Fruit fly (Drosophila melanogaster): ENCODE results near the gene narya.

Gene narya

DNA sequence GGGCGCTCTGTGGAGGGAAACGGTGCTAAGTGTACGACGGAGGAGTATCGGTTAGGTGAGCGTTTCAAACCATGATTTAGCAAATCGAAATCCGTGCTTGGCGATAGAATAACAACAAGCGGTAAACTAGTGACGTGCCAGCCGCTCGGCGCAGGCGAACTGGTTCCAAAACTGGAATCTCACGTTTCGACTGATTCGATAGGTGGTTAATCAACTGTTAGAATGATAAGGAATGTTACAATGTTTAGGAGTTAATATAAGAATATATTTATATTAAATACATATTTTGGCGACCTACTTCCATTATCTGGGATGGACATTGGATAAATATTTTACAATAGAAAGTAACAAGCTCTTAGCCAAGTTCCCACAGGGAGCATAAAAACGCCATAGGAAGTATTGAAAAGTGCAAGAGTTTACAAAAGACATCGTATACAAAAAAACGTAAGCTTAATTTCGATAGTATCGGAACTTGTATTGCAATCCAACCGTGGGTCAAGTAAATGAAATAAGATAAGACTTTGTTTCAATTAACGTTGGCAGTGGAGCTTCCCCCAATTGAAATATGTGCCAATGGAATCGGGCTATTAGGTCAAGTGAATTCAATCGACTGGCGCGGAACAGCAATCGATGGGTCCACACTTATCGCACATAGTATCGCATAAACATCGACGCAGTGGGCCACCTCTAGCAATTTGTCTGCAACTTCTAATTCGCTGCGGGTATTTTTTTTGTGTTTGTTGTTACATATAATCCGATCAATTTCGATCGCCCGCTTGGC lies 20.2 kb downstream of the narya start, which contains the start of the genes ksh, CG14200 and Pfrx (continued):
- TF ChIP-seq Oaz (GFP tag; IDR thresholded peaks at IDR 0.05): no peak
- no peak for TF ChIP-seq PHDP (tag; optimal IDR thresholded peaks at IDR 0.05)
- TF ChIP-seq pho (GFP tag; optimal IDR thresholded peaks at IDR 0.05): peak; percentile 8
- peak; percentile 82 for TF ChIP-seq CG30020 (tag; optimal IDR thresholded peaks at IDR 0.05)
- no peak for TF ChIP-seq gcm (GFP tag; optimal IDR thresholded peaks at IDR 0.05)
- TF ChIP-seq B-H1 (GFP tag; IDR thresholded peaks at IDR 0.05): no peak
- no peak for TF ChIP-seq Mad (GFP tag; optimal IDR thresholded peaks at IDR 0.05)
- TF ChIP-seq CG13296 (GFP tag; optimal IDR thresholded peaks at IDR 0.05): no peak
- TF ChIP-seq CG10274 (GFP tag; optimal IDR thresholded peaks at IDR 0.05): no peak
- no peak for TF ChIP-seq otp (GFP tag; IDR thresholded peaks at IDR 0.05)
- TF ChIP-seq CG1529 (GFP tag; optimal IDR thresholded peaks at IDR 0.05): no peak
- 0 out of 3 replicates have a peak, but pooled peaks have one; percentile 14 for TF ChIP-seq ken (GFP tag; IDR thresholded peaks at IDR 0.05)
- no peak for TF ChIP-seq CG3726 (GFP tag; IDR thresholded peaks at IDR 0.05)
- TF ChIP-seq al (GFP tag; IDR thresholded peaks at IDR 0.05): peak; percentile 20; the same call in 1 of the 2 replicates
- TF ChIP-seq stwl (tag; optimal IDR thresholded peaks at IDR 0.05): no peak
- no peak for TF ChIP-seq Tbp (GFP tag; optimal IDR thresholded peaks at IDR 0.05)
- no peak for TF ChIP-seq CG6765 (GFP tag; optimal IDR thresholded peaks at IDR 0.05)
- peak; percentile 34 for TF ChIP-seq mam (GFP tag; optimal IDR thresholded peaks at IDR 0.05)
- no peak for TF ChIP-seq unpg (GFP tag; optimal IDR thresholded peaks at IDR 0.05)
- peak; percentile 7 for TF ChIP-seq CG9609 (GFP tag; optimal IDR thresholded peaks at IDR 0.05)
- TF ChIP-seq wor (GFP tag; IDR thresholded peaks at IDR 0.05): no peak
- TF ChIP-seq CG7271 (tag; optimal IDR thresholded peaks at IDR 0.05): no peak
- TF ChIP-seq CG4617 (GFP tag; optimal IDR thresholded peaks at IDR 0.05; ENCODE audit: borderline replicate concordance): no peak
- peak; percentile 85 for TF ChIP-seq CG14860 (GFP tag; IDR thresholded peaks at IDR 0.05; ENCODE audit: partially characterized antibody)
- TF ChIP-seq CG6683 (GFP tag; optimal IDR thresholded peaks at IDR 0.05): no peak
- no peak for TF ChIP-seq CG15479 (GFP tag; optimal IDR thresholded peaks at IDR 0.05)
- no peak for TF ChIP-seq CG8388 (GFP tag; optimal IDR thresholded peaks at IDR 0.05)
- TF ChIP-seq bab2 (GFP tag; optimal IDR thresholded peaks at IDR 0.05): no peak
- TF ChIP-seq so (GFP tag; IDR thresholded peaks at IDR 0.05): no peak
- no peak for TF ChIP-seq CG31388 (GFP tag; optimal IDR thresholded peaks at IDR 0.05)
- no peak for TF ChIP-seq NC2β (GFP tag; optimal IDR thresholded peaks at IDR 0.05)
- no peak for TF ChIP-seq CG2678 (tag; optimal IDR thresholded peaks at IDR 0.05)
- TF ChIP-seq cas (GFP tag; IDR thresholded peaks at IDR 0.05): no peak
- no peak for TF ChIP-seq ems (GFP tag; optimal IDR thresholded peaks at IDR 0.05)
- peak; percentile 92 for TF ChIP-seq CG16813 (GFP tag; IDR thresholded peaks at IDR 0.05; ENCODE audit: partially characterized antibody)
- TF ChIP-seq CG16815 (GFP tag; optimal IDR thresholded peaks at IDR 0.05): no peak
- no peak for TF ChIP-seq CG17829 (tag; optimal IDR thresholded peaks at IDR 0.05)
- TF ChIP-seq CrebB (tag; optimal IDR thresholded peaks at IDR 0.05): no peak
- peak; percentile 60 for TF ChIP-seq CG2116 (GFP tag; optimal IDR thresholded peaks at IDR 0.05)
- TF ChIP-seq salm (tag; optimal IDR thresholded peaks at IDR 0.05): no peak
- peak; percentile 97 for TF ChIP-seq bbx (GFP tag; IDR thresholded peaks at IDR 0.05; ENCODE audit: partially characterized antibody)
- TF ChIP-seq gcm2 (GFP tag; optimal IDR thresholded peaks at IDR 0.05): no peak
- no peak for TF ChIP-seq slou (GFP tag; optimal IDR thresholded peaks at IDR 0.05)
- no peak for TF ChIP-seq Dek (tag; optimal IDR thresholded peaks at IDR 0.05)
- no peak for TF ChIP-seq Optix (GFP tag; IDR thresholded peaks at IDR 0.05)
- no peak for TF ChIP-seq CG13123 (GFP tag; optimal IDR thresholded peaks at IDR 0.05)
- no peak for TF ChIP-seq CG7839 (tag; optimal IDR thresholded peaks at IDR 0.05)
- TF ChIP-seq CG18011 (GFP tag; optimal IDR thresholded peaks at IDR 0.05): no peak
- peak; percentile 22 for TF ChIP-seq HmgZ (tag; optimal IDR thresholded peaks at IDR 0.05)
- peak; percentile 88 for TF ChIP-seq vnd (GFP tag; IDR thresholded peaks at IDR 0.05; ENCODE audit: partially characterized antibody)
